Fruit fly (Drosophila melanogaster) whole organism, embryonic: ENCODE data around the gene Myo31DF.
A peak's percentile ranks its signal among the peaks of the same experiment; 100 is the strongest.

Source experiments
- Abd-B ChIP-seq: fragments of 200-800 bp; sonication (Bioruptor generic); optimal IDR thresholded peaks from 2 replicates; lab custom pipeline; 2018; ENCODE audit warnings: missing biosample characterization, mild to moderate bottlenecking, missing genetic modification characterization, moderate library complexity
- Adf1 ChIP-seq: fragments of 200-800 bp; sonication (Bioruptor generic); IDR thresholded peaks from 2 replicates; pipeline ENCODE4 v1.3.6; 2022; ENCODE audit warnings: missing biosample characterization, missing genetic modification characterization
- Atf-2 ChIP-seq: fragments of 200-800 bp; sonication (Bioruptor generic); optimal IDR thresholded peaks from 2 replicates; lab custom pipeline; 2016; ENCODE audit warnings: missing biosample characterization, missing genetic modification characterization
- Atf6 ChIP-seq: fragments of 200-800 bp; sonication (Bioruptor generic); IDR thresholded peaks from 2 replicates; pipeline ENCODE4 v1.3.6; 2022; ENCODE audit warnings: missing biosample characterization, missing genetic modification characterization
- Awh ChIP-seq: fragments of 200-800 bp; sonication (Bioruptor generic); IDR thresholded peaks from 2 replicates; pipeline ENCODE4, ENCODE4 v1.3.6; 2022; ENCODE audit warnings: missing biosample characterization, missing genetic modification characterization
- B-H1 ChIP-seq: fragments of 200-800 bp; sonication (Bioruptor generic); IDR thresholded peaks from 3 replicates; pipeline ENCODE4 v1.3.6; 2022; ENCODE audit warnings: missing biosample characterization, missing genetic modification characterization
- CG10147 ChIP-seq: fragments of 200-800 bp; sonication (Bioruptor generic); optimal IDR thresholded peaks from 2 replicates; lab custom pipeline; 2019; ENCODE audit warnings: missing biosample characterization, mild to moderate bottlenecking, missing genetic modification characterization, moderate library complexity
- CG12391 ChIP-seq: fragments of 200-800 bp; sonication (Bioruptor generic); optimal IDR thresholded peaks from 3 replicates; lab custom pipeline; 2018; ENCODE audit warnings: missing biosample characterization, mild to moderate bottlenecking, missing genetic modification characterization, moderate library complexity
- CG1602 ChIP-seq: fragments of 200-800 bp; sonication (Bioruptor generic); optimal IDR thresholded peaks from 3 replicates; lab custom pipeline; 2016; ENCODE audit warnings: missing biosample characterization, missing genetic modification characterization
- CG17328 ChIP-seq: fragments of 200-800 bp; sonication (Bioruptor generic); IDR thresholded peaks from 2 replicates; pipeline ENCODE4 v1.3.6; 2022; ENCODE audit warnings: missing biosample characterization, missing genetic modification characterization
- CG17359 ChIP-seq: fragments of 200-800 bp; sonication (Bioruptor generic); optimal IDR thresholded peaks from 3 replicates; lab custom pipeline; 2018; ENCODE audit warnings: missing biosample characterization, mild to moderate bottlenecking, missing genetic modification characterization, moderate library complexity
- CG17612 ChIP-seq: fragments of 200-800 bp; sonication (Bioruptor generic); IDR thresholded peaks from 2 replicates; pipeline ENCODE4 v1.3.6; 2022; ENCODE audit warnings: missing biosample characterization, missing genetic modification characterization
- CG17829 ChIP-seq: fragments of 200-800 bp; optimal IDR thresholded peaks from 2 replicates; lab custom pipeline; 2019; ENCODE audit warnings: missing biosample characterization, mild to moderate bottlenecking, missing genetic modification characterization, moderate library complexity
- CG18619 ChIP-seq: fragments of 200-800 bp; sonication (Bioruptor generic); optimal IDR thresholded peaks from 3 replicates; lab custom pipeline; 2017; ENCODE audit warnings: missing biosample characterization, mild to moderate bottlenecking, missing genetic modification characterization
- CG2202 ChIP-seq: fragments of 200-800 bp; sonication (Bioruptor generic); optimal IDR thresholded peaks from 2 replicates; lab custom pipeline; 2018; ENCODE audit warnings: missing biosample characterization, mild to moderate bottlenecking, missing genetic modification characterization
- CG2678 ChIP-seq: fragments of 200-800 bp; sonication (Bioruptor generic); optimal IDR thresholded peaks from 3 replicates; lab custom pipeline; 2019; ENCODE audit warnings: missing biosample characterization, mild to moderate bottlenecking, missing genetic modification characterization, moderate library complexity
- CG34422 ChIP-seq: fragments of 200-800 bp; sonication (Bioruptor generic); IDR thresholded peaks from 3 replicates; pipeline ENCODE4 v1.3.6; 2022; ENCODE audit warnings: missing biosample characterization, missing genetic modification characterization
- CG7786 ChIP-seq: fragments of 200-800 bp; sonication (Bioruptor generic); optimal IDR thresholded peaks from 2 replicates; lab custom pipeline; 2016; ENCODE audit warnings: missing biosample characterization, missing genetic modification characterization
- CG9215 ChIP-seq: fragments of 200-800 bp; sonication (Bioruptor generic); IDR thresholded peaks from 2 replicates; pipeline ENCODE4 v1.3.6; 2022; ENCODE audit warnings: missing biosample characterization, missing genetic modification characterization
- CrebB ChIP-seq: fragments of 200-800 bp; sonication (Bioruptor generic); optimal IDR thresholded peaks from 3 replicates; lab custom pipeline; 2018; ENCODE audit warnings: missing biosample characterization, mild to moderate bottlenecking, missing genetic modification characterization
- Doc3 ChIP-seq: fragments of 200-800 bp; sonication (Bioruptor generic); IDR thresholded peaks from 3 replicates; pipeline ENCODE4 v1.3.6; 2022; ENCODE audit warnings: missing biosample characterization, missing genetic modification characterization; ENCODE audit not compliant: partially characterized antibody
- Fer1 ChIP-seq: fragments of 200-800 bp; sonication (Bioruptor generic); optimal IDR thresholded peaks from 2 replicates; lab custom pipeline; 2017; ENCODE audit warnings: missing biosample characterization, mild to moderate bottlenecking, missing genetic modification characterization
- Hand ChIP-seq: fragments of 200-800 bp; sonication (Bioruptor generic); optimal IDR thresholded peaks from 2 replicates; lab custom pipeline; 2017; ENCODE audit warnings: mild to moderate bottlenecking, missing biosample characterization, missing genetic modification reagents, missing genetic modification characterization
- Hr39 ChIP-seq: fragments of >200 bp; optimal IDR thresholded peaks from 2 replicates; lab custom pipeline; 2017
- Med ChIP-seq: fragments of 200-800 bp; sonication (Bioruptor generic); peaks from one replicate; lab custom pipeline; 2016; ENCODE audit warnings: missing biosample characterization, missing genetic modification characterization, mild to moderate bottlenecking, inconsistent platforms, moderate library complexity
- Meics ChIP-seq: fragments of 200-800 bp; sonication (Bioruptor generic); optimal IDR thresholded peaks from 2 replicates; lab custom pipeline; 2017; ENCODE audit warnings: missing biosample characterization, mild to moderate bottlenecking, missing genetic modification characterization
- Mrtf ChIP-seq: fragments of 200-800 bp; sonication (Bioruptor generic); IDR thresholded peaks from 3 replicates; pipeline ENCODE4 v1.3.6; 2022; ENCODE audit warnings: missing biosample characterization, missing genetic modification characterization
- NK7.1 ChIP-seq: fragments of 200-800 bp; sonication (Bioruptor generic); optimal IDR thresholded peaks from 3 replicates; lab custom pipeline; 2016; ENCODE audit warnings: missing biosample characterization, missing genetic modification characterization
- Ravus ChIP-seq: fragments of 200-800 bp; sonication (Bioruptor generic); IDR thresholded peaks from 2 replicates; pipeline ENCODE4 v1.3.6; 2022; ENCODE audit warnings: missing biosample characterization, missing genetic modification characterization
- Sox100B ChIP-seq: fragments of 200-800 bp; sonication (Bioruptor generic); optimal IDR thresholded peaks from 3 replicates; lab custom pipeline; 2018; ENCODE audit warnings: missing biosample characterization, mild to moderate bottlenecking, missing genetic modification characterization
- ap ChIP-seq: fragments of 200-800 bp; sonication (Bioruptor generic); IDR thresholded peaks from 2 replicates; pipeline ENCODE4 v1.3.6; 2022; ENCODE audit warnings: missing biosample characterization, missing genetic modification characterization
- chn ChIP-seq: fragments of 200-800 bp; sonication (Bioruptor generic); optimal IDR thresholded peaks from 2 replicates; lab custom pipeline; 2016; ENCODE audit warnings: missing biosample characterization, missing genetic modification characterization
- crp ChIP-seq, 2 experiments: fragments of 200-800 bp; sonication (Bioruptor generic); optimal IDR thresholded peaks; 2 replicates in 1 of 2; 3 replicates in 1 of 2; lab custom pipeline; 2017; ENCODE audit warnings: missing biosample characterization in 2 of 2, missing genetic modification characterization in 2 of 2, mild to moderate bottlenecking in 1 of 2, moderate library complexity in 1 of 2
- dan ChIP-seq: fragments of 200-800 bp; sonication (Bioruptor generic); IDR thresholded peaks from 2 replicates; pipeline ENCODE4 v1.3.6; 2022; ENCODE audit warnings: missing biosample characterization, missing genetic modification characterization
- dpn ChIP-seq, 2 experiments: fragments of 200-800 bp; sonication (Bioruptor generic); optimal IDR thresholded peaks; 3 replicates each; lab custom pipeline; 2016; ENCODE audit warnings: missing biosample characterization in 2 of 2, missing genetic modification characterization in 2 of 2
- fd3F ChIP-seq: fragments of 200-800 bp; sonication (Bioruptor generic); optimal IDR thresholded peaks from 2 replicates; lab custom pipeline; 2018; ENCODE audit warnings: missing biosample characterization, mild to moderate bottlenecking, missing genetic modification characterization, moderate library complexity
- gcm2 ChIP-seq: fragments of 200-800 bp; sonication (Bioruptor generic); optimal IDR thresholded peaks from 2 replicates; lab custom pipeline; 2016; ENCODE audit warnings: missing biosample characterization, missing genetic modification characterization
- ken ChIP-seq: fragments of 200-800 bp; sonication (Bioruptor generic); IDR thresholded peaks from 3 replicates; pipeline ENCODE4 v1.3.6; 2022; ENCODE audit warnings: missing biosample characterization, missing genetic modification characterization
- lab ChIP-seq: fragments of 200-800 bp; sonication (Bioruptor generic); optimal IDR thresholded peaks from 3 replicates; lab custom pipeline; 2017; ENCODE audit warnings: missing biosample characterization, missing genetic modification characterization, mild to moderate bottlenecking, moderate library complexity, missing genetic modification reagents
- lbe ChIP-seq: fragments of 200-800 bp; sonication (Bioruptor generic); optimal IDR thresholded peaks from 2 replicates; lab custom pipeline; 2016; ENCODE audit warnings: missing biosample characterization, mild to moderate bottlenecking, missing genetic modification characterization
- maf-S ChIP-seq: fragments of 200-800 bp; sonication (Bioruptor generic); optimal IDR thresholded peaks from 2 replicates; lab custom pipeline; 2016; ENCODE audit warnings: missing biosample characterization, missing genetic modification characterization
- nau ChIP-seq: fragments of 200-800 bp; sonication (Bioruptor generic); optimal IDR thresholded peaks from 3 replicates; lab custom pipeline; 2017; ENCODE audit warnings: missing biosample characterization, mild to moderate bottlenecking, missing genetic modification characterization, missing genetic modification reagents
- onecut ChIP-seq: fragments of 200-800 bp; sonication (Bioruptor generic); IDR thresholded peaks from 2 replicates; pipeline ENCODE4 v1.3.6; 2022; ENCODE audit warnings: missing biosample characterization, missing genetic modification characterization
- org-1 ChIP-seq: fragments of 200-800 bp; sonication (Bioruptor generic); optimal IDR thresholded peaks from 2 replicates; lab custom pipeline; 2017; ENCODE audit warnings: missing biosample characterization, missing genetic modification characterization
- pnt ChIP-seq: fragments of 200-800 bp; sonication (Bioruptor generic); optimal IDR thresholded peaks from 3 replicates; lab custom pipeline; 2016; ENCODE audit warnings: missing biosample characterization, missing genetic modification characterization
- rib ChIP-seq: fragments of 200-800 bp; sonication (Bioruptor generic); IDR thresholded peaks from 2 replicates; pipeline ENCODE4 v1.3.6; 2022; ENCODE audit warnings: missing biosample characterization, missing genetic modification characterization
- schlank ChIP-seq: fragments of 200-800 bp; sonication (Bioruptor generic); optimal IDR thresholded peaks from 2 replicates; lab custom pipeline; 2018; ENCODE audit warnings: missing biosample characterization, mild to moderate bottlenecking, missing genetic modification characterization
- sim ChIP-seq: fragments of 200-800 bp; sonication (Bioruptor generic); IDR thresholded peaks from 2 replicates; pipeline ENCODE4 v1.3.6; 2022; ENCODE audit warnings: missing biosample characterization, missing genetic modification characterization
- ttk ChIP-seq: fragments of 200-800 bp; sonication (Bioruptor generic); IDR thresholded peaks from 2 replicates; pipeline ENCODE4 v2.1.2; 2022; ENCODE audit warnings: missing biosample characterization, missing genetic modification characterization
- zfh1 ChIP-seq: fragments of 200-800 bp; sonication (Bioruptor generic); IDR thresholded peaks from 3 replicates; pipeline ENCODE4 v1.3.6; 2022; ENCODE audit warnings: missing biosample characterization, missing genetic modification characterization
- zfh2 ChIP-seq: fragments of 200-800 bp; sonication (Bioruptor generic); optimal IDR thresholded peaks from 2 replicates; lab custom pipeline; 2016; ENCODE audit warnings: missing biosample characterization, missing genetic modification characterization

The Myo31DF gene

DNA sequence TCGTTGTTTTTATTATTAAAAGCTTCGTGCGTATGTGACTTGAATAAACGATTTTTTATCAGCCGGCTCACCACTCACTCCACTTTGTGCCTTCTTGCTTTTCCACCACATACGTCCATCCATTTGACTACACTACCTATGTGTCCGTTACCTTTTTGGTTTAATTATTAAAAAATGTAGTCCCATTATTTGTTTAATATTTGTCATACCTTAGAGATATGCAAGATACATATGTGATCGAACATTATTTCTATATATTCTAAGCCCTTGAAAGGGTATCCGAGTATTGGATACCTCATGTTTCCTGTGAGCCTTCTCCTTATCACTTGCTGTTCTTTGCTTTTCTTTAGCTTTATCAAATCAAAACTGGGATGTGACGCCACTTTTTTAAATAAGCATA is 12.6 kb upstream of the Myo31DF start (continued):
- TF ChIP-seq dan (GFP tag; lab: Robert Waterston, UW): no peak
- 0 out of 2 replicates have a peak, but pooled peaks have one; percentile 18 for TF ChIP-seq CG17612 (GFP tag; lab: Robert Waterston, UW)
- TF ChIP-seq Sox100B (GFP tag; lab: Kevin White, UChicago): peak; percentile 36
- TF ChIP-seq org-1 (GFP tag; lab: Kevin White, UChicago): peak; percentile 50
- peak; percentile 50 for TF ChIP-seq CG17829
- peak; percentile 56; the same call in 2 of the 3 replicates for TF ChIP-seq zfh1 (GFP tag; lab: Robert Waterston, UW)
- TF ChIP-seq ttk (GFP tag; lab: Robert Waterston, UW): peak; percentile 47; the same call in 1 of the 2 replicates
- peak; percentile 8 for TF ChIP-seq CG1602 (GFP tag; lab: Kevin White, UChicago)
- peak; percentile 69 for TF ChIP-seq Fer1 (GFP tag; lab: Kevin White, UChicago)
- 0 out of 2 replicates have a peak, but pooled peaks have one; percentile 13 for TF ChIP-seq sim (GFP tag; lab: Robert Waterston, UW)
- peak; percentile 3 for TF ChIP-seq gcm2 (GFP tag; lab: Kevin White, UChicago)
- peak; percentile 39; the same call in 1 of the 2 replicates for TF ChIP-seq rib (GFP tag; lab: Robert Waterston, UW)
- TF ChIP-seq ap (GFP tag; lab: Robert Waterston, UW): no peak
- peak; percentile 79 for TF ChIP-seq Atf6
- TF ChIP-seq schlank: peak; percentile 41
- TF ChIP-seq lbe (GFP tag; lab: Kevin White, UChicago): peak; percentile 65
- peak; percentile 78 for TF ChIP-seq CG34422 (GFP tag; lab: Robert Waterston, UW)
- peak; percentile 65; the same call in 2 of the 3 replicates for TF ChIP-seq ken
- no peak for TF ChIP-seq NK7.1 (GFP tag; lab: Kevin White, UChicago)
- peak; percentile 5 for TF ChIP-seq Hand
- peak; percentile 83 for TF ChIP-seq CG2678
- peak; percentile 20 for TF ChIP-seq zfh2
- peak; percentile 30 for TF ChIP-seq CG18619 (GFP tag; lab: Kevin White, UChicago)
- peak; percentile 45; the same call in 2 of the 3 replicates for TF ChIP-seq B-H1 (GFP tag; lab: Robert Waterston, UW)
- TF ChIP-seq CG7786 (GFP tag; lab: Kevin White, UChicago): peak; percentile 10
- peak; percentile 16 for TF ChIP-seq maf-S (GFP tag; lab: Kevin White, UChicago)
- peak; percentile 7 for TF ChIP-seq Abd-B (GFP tag; lab: Kevin White, UChicago)
- TF ChIP-seq Mrtf (GFP tag; lab: Robert Waterston, UW): 0 out of 3 replicates have a peak, but pooled peaks have one; percentile 40
- TF ChIP-seq Hr39: no peak
- peak; percentile 61 for TF ChIP-seq CG12391 (tag; lab: Kevin White, UChicago)
- TF ChIP-seq fd3F (GFP tag; lab: Kevin White, UChicago): peak; percentile 26
- TF ChIP-seq Atf-2: peak; percentile 36
- TF ChIP-seq CG2202: no peak
- TF ChIP-seq pnt (GFP tag; lab: Kevin White, UChicago): peak; percentile 34
- TF ChIP-seq CrebB (tag; lab: Kevin White, UChicago): peak; percentile 8
- TF ChIP-seq Doc3: no peak
- TF ChIP-seq Awh (GFP tag; lab: Robert Waterston, UW): peak; percentile 22; the same call in 1 of the 2 replicates
- TF ChIP-seq CG9215 (GFP tag; lab: Robert Waterston, UW): peak; percentile 27; the same call in 1 of the 2 replicates
- peak; percentile 47; the same call in 1 of the 2 replicates for TF ChIP-seq onecut
- peak; percentile 69 for TF ChIP-seq Meics (GFP tag; lab: Kevin White, UChicago)
- TF ChIP-seq CG17359 (tag; lab: Kevin White, UChicago): peak; percentile 74
- peak; percentile 88 for TF ChIP-seq lab (GFP tag; lab: Kevin White, UChicago)
- peak; percentile 36 for TF ChIP-seq nau (GFP tag; lab: Kevin White, UChicago)
- TF ChIP-seq CG10147 (GFP tag; lab: Kevin White, UChicago): peak; percentile 45
- peak; percentile 88 for TF ChIP-seq Med (GFP tag; lab: Kevin White, UChicago)
- TF ChIP-seq Ravus: peak; percentile 4; the same call in 1 of the 2 replicates
- TF ChIP-seq crp (GFP tag; optimal IDR thresholded peaks at IDR 0.05; lab: Kevin White, UChicago): no peak
- 0 out of 2 replicates have a peak, but pooled peaks have one; percentile 45 for TF ChIP-seq CG17328 (GFP tag; lab: Robert Waterston, UW)
- peak; percentile 35 to 58 for TF ChIP-seq dpn (GFP tag; optimal IDR thresholded peaks at IDR 0.05; lab: Kevin White, UChicago)
- TF ChIP-seq Adf1: peak; percentile 26; the same call in 1 of the 2 replicates
- peak; percentile 20 for TF ChIP-seq chn (GFP tag; lab: Kevin White, UChicago)
